Fruit fly (Drosophila melanogaster) whole organism, embryonic: ENCODE results near the gene CG5104.

Experiments used
- Antp ChIP-seq: fragments of 200-800 bp; sonication (Bioruptor generic); optimal IDR thresholded peaks from 3 replicates; lab custom pipeline; 2016; ENCODE audit warnings: missing biosample characterization, missing genetic modification characterization
- CG10565 ChIP-seq: fragments of 200-800 bp; sonication (Bioruptor generic); optimal IDR thresholded peaks from 3 replicates; lab custom pipeline; 2016; ENCODE audit warnings: missing biosample characterization, mild to moderate bottlenecking, missing genetic modification characterization
- CG11695 ChIP-seq: fragments of 200-800 bp; sonication (Bioruptor generic); IDR thresholded peaks from 3 replicates; pipeline ENCODE4 v1.3.6; 2022; ENCODE audit warnings: missing biosample characterization, missing genetic modification characterization
- CG11723 ChIP-seq: fragments of 200-800 bp; sonication (Bioruptor generic); optimal IDR thresholded peaks from 2 replicates; lab custom pipeline; 2017; ENCODE audit warnings: missing biosample characterization, mild to moderate bottlenecking, missing genetic modification characterization
- CG12769 ChIP-seq: fragments of 200-800 bp; sonication (Bioruptor generic); optimal IDR thresholded peaks from 2 replicates; lab custom pipeline; 2019; ENCODE audit warnings: missing biosample characterization, mild to moderate bottlenecking, missing genetic modification characterization, moderate library complexity
- CG13424 ChIP-seq: fragments of 200-800 bp; sonication (Bioruptor generic); optimal IDR thresholded peaks from 2 replicates; lab custom pipeline; 2019; ENCODE audit warnings: missing biosample characterization, mild to moderate bottlenecking, missing genetic modification characterization, moderate library complexity
- CG1647 ChIP-seq: fragments of 200-800 bp; sonication (Bioruptor generic); optimal IDR thresholded peaks from 3 replicates; lab custom pipeline; 2016; ENCODE audit warnings: missing biosample characterization, missing genetic modification characterization
- CG17328 ChIP-seq: fragments of 200-800 bp; sonication (Bioruptor generic); IDR thresholded peaks from 2 replicates; pipeline ENCODE4 v1.3.6; 2022; ENCODE audit warnings: missing biosample characterization, missing genetic modification characterization
- CG17802 ChIP-seq: fragments of 200-800 bp; sonication (Bioruptor generic); optimal IDR thresholded peaks from 2 replicates; lab custom pipeline; 2018; ENCODE audit warnings: missing biosample characterization, mild to moderate bottlenecking, missing genetic modification characterization, moderate library complexity
- CG18011 ChIP-seq: fragments of 200-800 bp; sonication (Bioruptor generic); optimal IDR thresholded peaks from 2 replicates; lab custom pipeline; 2017; ENCODE audit warnings: missing biosample characterization, missing genetic modification characterization, mild to moderate bottlenecking, moderate library complexity, missing genotype
- CG7357 ChIP-seq: fragments of 200-800 bp; sonication (Bioruptor generic); IDR thresholded peaks from 3 replicates; pipeline ENCODE4 v1.3.6; 2022; ENCODE audit warnings: missing biosample characterization, missing genetic modification characterization
- CG7556 ChIP-seq: fragments of 200-800 bp; sonication (Bioruptor generic); optimal IDR thresholded peaks from 2 replicates; lab custom pipeline; 2017; ENCODE audit warnings: missing biosample characterization, mild to moderate bottlenecking, missing genetic modification characterization
- CG7745 ChIP-seq: fragments of 200-800 bp; sonication (Bioruptor generic); optimal IDR thresholded peaks from 2 replicates; lab custom pipeline; 2018; ENCODE audit warnings: missing biosample characterization, mild to moderate bottlenecking, missing genetic modification characterization, moderate library complexity
- CG9215 ChIP-seq: fragments of 200-800 bp; sonication (Bioruptor generic); IDR thresholded peaks from 2 replicates; pipeline ENCODE4 v1.3.6; 2022; ENCODE audit warnings: missing biosample characterization, missing genetic modification characterization
- CG9437 ChIP-seq: fragments of 200-800 bp; sonication (Bioruptor generic); optimal IDR thresholded peaks from 2 replicates; lab custom pipeline; 2018; ENCODE audit warnings: missing biosample characterization, mild to moderate bottlenecking, missing genetic modification characterization
- CHES-1-like ChIP-seq: fragments of 200-800 bp; sonication (Bioruptor generic); optimal IDR thresholded peaks from 2 replicates; lab custom pipeline; 2016; ENCODE audit warnings: missing biosample characterization, missing genetic modification characterization
- CTCF ChIP-seq: fragments of 200-800 bp; sonication (Bioruptor generic); optimal IDR thresholded peaks from 2 replicates; lab custom pipeline; 2017; ENCODE audit warnings: missing biosample characterization, mild to moderate bottlenecking, missing genetic modification characterization, moderate library complexity
- D19A ChIP-seq: fragments of 200-800 bp; optimal IDR thresholded peaks from 3 replicates; lab custom pipeline; 2019; ENCODE audit warnings: missing biosample characterization, mild to moderate bottlenecking, missing genetic modification characterization, moderate library complexity
- Dad ChIP-seq: fragments of 200-800 bp; sonication (Bioruptor generic); optimal IDR thresholded peaks from 3 replicates; lab custom pipeline; 2016; ENCODE audit warnings: missing biosample characterization, missing genetic modification characterization
- Dbx ChIP-seq: fragments of 200-800 bp; sonication (Bioruptor generic); IDR thresholded peaks from 3 replicates; pipeline ENCODE4 v1.3.6; 2022; ENCODE audit warnings: missing biosample characterization, missing genetic modification characterization
- Dref ChIP-seq: fragments of 200-800 bp; sonication (Bioruptor generic); IDR thresholded peaks from 2 replicates; pipeline ENCODE4 v1.3.6; 2022; ENCODE audit warnings: missing biosample characterization, missing genetic modification characterization
- HmgD ChIP-seq: fragments of 200-800 bp; sonication (Bioruptor generic); optimal IDR thresholded peaks from 3 replicates; lab custom pipeline; 2016; ENCODE audit warnings: missing biosample characterization, missing genetic modification characterization
- Mrtf ChIP-seq: fragments of 200-800 bp; sonication (Bioruptor generic); IDR thresholded peaks from 3 replicates; pipeline ENCODE4 v1.3.6; 2022; ENCODE audit warnings: missing biosample characterization, missing genetic modification characterization
- Nf-YC ChIP-seq: fragments of 200-800 bp; optimal IDR thresholded peaks from 3 replicates; lab custom pipeline; 2019; ENCODE audit warnings: missing biosample characterization, mild to moderate bottlenecking, missing genetic modification characterization, moderate library complexity
- Opbp ChIP-seq: fragments of 200-800 bp; sonication (Bioruptor generic); IDR thresholded peaks from 3 replicates; pipeline ENCODE4 v1.3.6; 2022; ENCODE audit warnings: missing biosample characterization, missing genetic modification characterization; ENCODE audit not compliant: partially characterized antibody
- Sin3A ChIP-seq: fragments of >200 bp; optimal IDR thresholded peaks from 2 replicates; lab custom pipeline; 2018
- Six4 ChIP-seq: fragments of 200-800 bp; sonication (Bioruptor generic); optimal IDR thresholded peaks from 2 replicates; lab custom pipeline; 2016; ENCODE audit warnings: missing biosample characterization, missing genetic modification characterization
- Ssrp ChIP-seq: fragments of 200-800 bp; sonication (Bioruptor generic); optimal IDR thresholded peaks from 2 replicates; lab custom pipeline; 2018; ENCODE audit warnings: missing biosample characterization, mild to moderate bottlenecking, missing genetic modification characterization, moderate library complexity
- Stat92E ChIP-seq, 3 experiments: fragments of >200 bp in 2 of 3; fragments of 200-800 bp in 1 of 3; sonication (Bioruptor generic) in 1 of 3; optimal IDR thresholded peaks; 2 replicates each; lab custom pipeline; 2017 to 2019; ENCODE audit warnings: missing biosample characterization in 3 of 3, missing genetic modification characterization in 3 of 3, mild to moderate bottlenecking in 1 of 3, moderate library complexity in 1 of 3
- Xbp1 ChIP-seq: fragments of 200-800 bp; sonication (Bioruptor generic); optimal IDR thresholded peaks from 3 replicates; lab custom pipeline; 2016; ENCODE audit warnings: missing biosample characterization, mild to moderate bottlenecking, missing genetic modification characterization
- ac ChIP-seq: fragments of 200-800 bp; sonication (Bioruptor generic); optimal IDR thresholded peaks from 3 replicates; lab custom pipeline; 2017; ENCODE audit warnings: missing biosample characterization, mild to moderate bottlenecking, missing genetic modification characterization
- cg ChIP-seq: fragments of 200-800 bp; sonication (Bioruptor generic); optimal IDR thresholded peaks from 3 replicates; lab custom pipeline; 2019; ENCODE audit warnings: missing biosample characterization, mild to moderate bottlenecking, missing genetic modification characterization, moderate library complexity
- crc ChIP-seq: fragments of 200-800 bp; sonication (Bioruptor generic); optimal IDR thresholded peaks from 2 replicates; lab custom pipeline; 2016; ENCODE audit warnings: missing biosample characterization, missing genetic modification characterization
- dysf ChIP-seq: fragments of 200-800 bp; sonication (Bioruptor generic); IDR thresholded peaks from 3 replicates; pipeline ENCODE4 v1.3.6; 2022; ENCODE audit warnings: missing biosample characterization, missing genetic modification characterization
- en ChIP-seq: fragments of 200-800 bp; sonication (Bioruptor generic); optimal IDR thresholded peaks from 2 replicates; lab custom pipeline; 2016; ENCODE audit warnings: missing biosample characterization, missing genetic modification characterization
- fd64A ChIP-seq: fragments of 200-800 bp; sonication (Bioruptor generic); optimal IDR thresholded peaks from 3 replicates; lab custom pipeline; 2018; ENCODE audit warnings: missing biosample characterization, mild to moderate bottlenecking, missing genetic modification characterization
- gro ChIP-seq: fragments of 200-800 bp; sonication (Bioruptor generic); optimal IDR thresholded peaks from 2 replicates; lab custom pipeline; 2016; ENCODE audit warnings: missing biosample characterization, missing genetic modification characterization
- gsb ChIP-seq: fragments of 200-800 bp; sonication (Bioruptor generic); IDR thresholded peaks from 2 replicates; pipeline ENCODE4 v1.3.6; 2022; ENCODE audit warnings: missing biosample characterization, missing genetic modification characterization
- jigr1 ChIP-seq: fragments of 200-800 bp; sonication (Bioruptor generic); IDR thresholded peaks from 3 replicates; pipeline ENCODE4 v1.3.6; 2022; ENCODE audit warnings: missing biosample characterization, missing genetic modification characterization
- klu ChIP-seq: fragments of 200-800 bp; sonication (Bioruptor generic); IDR thresholded peaks from 2 replicates; pipeline ENCODE4 v1.3.6; 2022; ENCODE audit warnings: missing biosample characterization, missing genetic modification characterization
- ranshi ChIP-seq: fragments of 200-800 bp; sonication (Bioruptor generic); IDR thresholded peaks from 2 replicates; pipeline ENCODE4 v1.3.6; 2022; ENCODE audit warnings: missing biosample characterization, missing genetic modification characterization
- run ChIP-seq: fragments of 200-800 bp; sonication (Bioruptor generic); optimal IDR thresholded peaks from 3 replicates; lab custom pipeline; 2018; ENCODE audit warnings: missing biosample characterization, mild to moderate bottlenecking, missing genetic modification characterization
- schlank ChIP-seq: fragments of 200-800 bp; sonication (Bioruptor generic); optimal IDR thresholded peaks from 2 replicates; lab custom pipeline; 2018; ENCODE audit warnings: missing biosample characterization, mild to moderate bottlenecking, missing genetic modification characterization
- slou ChIP-seq: fragments of 200-800 bp; sonication (Bioruptor generic); optimal IDR thresholded peaks from 3 replicates; lab custom pipeline; 2016; ENCODE audit warnings: missing biosample characterization, missing genetic modification characterization
- tap ChIP-seq: fragments of 200-800 bp; optimal IDR thresholded peaks from 3 replicates; lab custom pipeline; 2019; ENCODE audit warnings: missing biosample characterization, mild to moderate bottlenecking, missing genetic modification characterization, moderate library complexity
- trem ChIP-seq: fragments of 200-800 bp; optimal IDR thresholded peaks from 3 replicates; lab custom pipeline; 2019; ENCODE audit warnings: missing biosample characterization, mild to moderate bottlenecking, missing genetic modification characterization, moderate library complexity
- ttk ChIP-seq: fragments of 200-800 bp; sonication (Bioruptor generic); IDR thresholded peaks from 2 replicates; pipeline ENCODE4 v2.1.2; 2022; ENCODE audit warnings: missing biosample characterization, missing genetic modification characterization
- unc-4 ChIP-seq: fragments of 200-800 bp; sonication (Bioruptor generic); IDR thresholded peaks from 2 replicates; pipeline ENCODE4 v1.3.6; 2022; ENCODE audit warnings: missing biosample characterization, missing genetic modification characterization; ENCODE audit not compliant: partially characterized antibody
- unpg ChIP-seq: fragments of 200-800 bp; sonication (Bioruptor generic); optimal IDR thresholded peaks from 3 replicates; lab custom pipeline; 2018; ENCODE audit warnings: missing biosample characterization, mild to moderate bottlenecking, missing genetic modification characterization, moderate library complexity
- zfh1 ChIP-seq: fragments of 200-800 bp; sonication (Bioruptor generic); IDR thresholded peaks from 3 replicates; pipeline ENCODE4 v1.3.6; 2022; ENCODE audit warnings: missing biosample characterization, missing genetic modification characterization

The CG5104 gene

dm6 chr3L:20509121-20509934, 11.5 kb upstream of the CG5104 start (continued):
- no peak for TF ChIP-seq CG10565 (GFP tag; lab: Kevin White, UChicago)
- TF ChIP-seq fd64A (GFP tag; lab: Kevin White, UChicago), result no peak
- TF ChIP-seq CG17328 (GFP tag; lab: Robert Waterston, UW), result peak; percentile 25; the same call in 1 of the 2 replicates
- no peak for TF ChIP-seq CG17802 (tag; lab: Kevin White, UChicago)
- TF ChIP-seq CG13424 (tag; lab: Kevin White, UChicago), result peak; percentile 85
- 0 out of 3 replicates have a peak, but pooled peaks have one; percentile 23 for TF ChIP-seq zfh1
- TF ChIP-seq CG7556 (GFP tag; lab: Kevin White, UChicago), result peak; percentile 93
- TF ChIP-seq schlank (tag; lab: Kevin White, UChicago), result peak; percentile 51
- no peak for TF ChIP-seq unc-4
- peak; percentile 41 for TF ChIP-seq CG11723 (GFP tag; lab: Kevin White, UChicago)
- TF ChIP-seq CHES-1-like (GFP tag; lab: Kevin White, UChicago), result peak; percentile 77
- peak; percentile 5 for TF ChIP-seq Antp
- peak; percentile 47 for TF ChIP-seq en (GFP tag; lab: Kevin White, UChicago)
- TF ChIP-seq CG9437 (GFP tag; lab: Kevin White, UChicago), result peak; percentile 88
- peak; percentile 31 for TF ChIP-seq CG18011 (GFP tag; lab: Kevin White, UChicago)
- TF ChIP-seq Dbx (GFP tag; lab: Robert Waterston, UW), result no peak
- no peak for TF ChIP-seq Dref (GFP tag; lab: Robert Waterston, UW)
- TF ChIP-seq unpg, result peak; percentile 64
- peak; percentile 71 for TF ChIP-seq dysf (GFP tag; lab: Robert Waterston, UW)
- TF ChIP-seq CG11695 (GFP tag; lab: Robert Waterston, UW), result peak; percentile 41; the same call in 1 of the 3 replicates
- TF ChIP-seq Dad (GFP tag; lab: Kevin White, UChicago), result peak; percentile 54
- TF ChIP-seq jigr1, result no peak
- no peak for TF ChIP-seq CG12769 (tag; lab: Kevin White, UChicago)
- TF ChIP-seq Stat92E (GFP tag; optimal IDR thresholded peaks at IDR 0.05; lab: Kevin White, UChicago), result peak in 1 of 3 experiments; percentile 68
- no peak for TF ChIP-seq CTCF (GFP tag; lab: Kevin White, UChicago)
- TF ChIP-seq run (tag; lab: Kevin White, UChicago), result peak; percentile 27
- TF ChIP-seq trem, result peak; percentile 58
- TF ChIP-seq gro (GFP tag; lab: Kevin White, UChicago), result peak; percentile 80
- no peak; the same call in 1 of the 2 replicates for TF ChIP-seq klu (GFP tag; lab: Robert Waterston, UW)
- no peak for TF ChIP-seq HmgD (GFP tag; lab: Kevin White, UChicago)
- no peak for TF ChIP-seq gsb (GFP tag; lab: Robert Waterston, UW)
- TF ChIP-seq Mrtf (GFP tag; lab: Robert Waterston, UW), result no peak
- 0 out of 3 replicates have a peak, but pooled peaks have one; percentile 31 for TF ChIP-seq CG7357 (GFP tag; lab: Robert Waterston, UW)
- no peak for TF ChIP-seq Sin3A (lab: Kevin White, UChicago)
- TF ChIP-seq slou (GFP tag; lab: Kevin White, UChicago), result peak; percentile 28
- TF ChIP-seq cg (GFP tag; lab: Kevin White, UChicago), result no peak
- TF ChIP-seq Six4 (GFP tag; lab: Kevin White, UChicago), result peak; percentile 65
- TF ChIP-seq Nf-YC (tag; lab: Kevin White, UChicago), result peak; percentile 75
- peak; percentile 13; the same call in 1 of the 2 replicates for TF ChIP-seq ttk (GFP tag; lab: Robert Waterston, UW)
- TF ChIP-seq Opbp (GFP tag; lab: Robert Waterston, UW), result no peak
- no peak for TF ChIP-seq ac
- peak; percentile 100 for TF ChIP-seq D19A
- TF ChIP-seq ranshi (GFP tag; lab: Robert Waterston, UW), result no peak
- peak; percentile 71 for TF ChIP-seq Ssrp
- TF ChIP-seq crc (GFP tag; lab: Kevin White, UChicago), result peak; percentile 47
- TF ChIP-seq CG9215, result peak; percentile 48
- peak; percentile 39 for TF ChIP-seq tap (tag; lab: Kevin White, UChicago)
- peak; percentile 75 for TF ChIP-seq Xbp1
- peak; percentile 43 for TF ChIP-seq CG1647
- no peak for TF ChIP-seq CG7745
